Worm (Caenorhabditis elegans) whole organism, young adult: ENCODE measurements around the gene W02H3.3.
A peak's percentile ranks its signal among the peaks of the same experiment; 100 is the strongest.

ENCODE experiments used
- B0336.3 ChIP-seq: fragments of 200-800 bp; sonication (Bioruptor generic); IDR thresholded peaks from 2 replicates; pipeline ENCODE4 v1.3.6; 2022; ENCODE audit warnings: missing genetic modification characterization, missing compliant biosample characterization
- F22D6.2 ChIP-seq: sonication (generic microtip); optimal IDR thresholded peaks from 2 replicates; lab custom pipeline; 2016; ENCODE audit warnings: mild to moderate bottlenecking, missing genetic modification characterization, missing compliant biosample characterization
- F23B12.7 ChIP-seq: sonication (generic microtip); optimal IDR thresholded peaks from 2 replicates; lab custom pipeline; 2017; ENCODE audit warnings: missing genetic modification characterization, mild to moderate bottlenecking, missing compliant biosample characterization, antibody characterized with exemption, moderate library complexity; ENCODE audit not compliant: insufficient read depth
- F33H1.4 ChIP-seq: fragments of 200-800 bp; sonication (Bioruptor generic); IDR thresholded peaks from 2 replicates; pipeline ENCODE4 v1.3.6; 2022; ENCODE audit warnings: missing genetic modification reagents, missing genetic modification characterization, missing compliant biosample characterization
- F49E8.2 ChIP-seq: sonication (generic microtip); optimal IDR thresholded peaks from 3 replicates; lab custom pipeline; 2017; ENCODE audit warnings: missing genetic modification characterization, mild to moderate bottlenecking, missing compliant biosample characterization, antibody characterized with exemption, moderate library complexity; ENCODE audit not compliant: insufficient read depth
- K12H6.12 ChIP-seq: fragments of 200-800 bp; sonication (Bioruptor generic); optimal IDR thresholded peaks from 2 replicates; lab custom pipeline; 2018; ENCODE audit warnings: mild to moderate bottlenecking, missing genetic modification characterization, missing compliant biosample characterization
- T26A5.8 ChIP-seq: sonication (generic microtip); optimal IDR thresholded peaks from 2 replicates; lab custom pipeline; 2016; ENCODE audit warnings: missing genetic modification characterization, missing compliant biosample characterization
- Y53G8AR.9 ChIP-seq: fragments of 200-800 bp; sonication (Bioruptor generic); conservative IDR thresholded peaks from 2 replicates; pipeline ENCODE4 v1.3.6; 2022; ENCODE audit warnings: missing genetic modification reagents, missing genetic modification characterization, missing compliant biosample characterization
- bed-1 ChIP-seq: fragments of 200-800 bp; sonication (Bioruptor generic); IDR thresholded peaks from 2 replicates; pipeline ENCODE4 v1.3.6; 2022; ENCODE audit warnings: missing genetic modification reagents, missing genetic modification characterization, missing compliant biosample characterization
- ccch-3 ChIP-seq: fragments of 200-800 bp; sonication (Bioruptor generic); optimal IDR thresholded peaks from 2 replicates; lab custom pipeline; 2018; ENCODE audit warnings: mild to moderate bottlenecking, missing genetic modification characterization, missing compliant biosample characterization
- cebp-1 ChIP-seq, 2 experiments: fragments of 200-800 bp in 1 of 2; sonication (Bioruptor generic) in 1 of 2; sonication (generic microtip) in 1 of 2; IDR thresholded peaks in 1 of 2; optimal IDR thresholded peaks in 1 of 2; 2 replicates each; pipeline versions ENCODE4 v1.3.6 to Lab custom; 2017 to 2022; ENCODE audit warnings: missing compliant biosample characterization in 2 of 2, missing genetic modification characterization in 2 of 2, mild to moderate bottlenecking in 1 of 2, missing genetic modification reagents in 1 of 2, moderate library complexity in 1 of 2
- ceh-40 ChIP-seq: fragments of 200-800 bp; sonication (Bioruptor generic); IDR thresholded peaks from 2 replicates; pipeline ENCODE4 v1.3.6; 2022; ENCODE audit warnings: missing genetic modification characterization, missing compliant biosample characterization
- dox-1 ChIP-seq: fragments of 200-800 bp; sonication (Bioruptor generic); IDR thresholded peaks from 2 replicates; pipeline ENCODE4 v1.3.6; 2022; ENCODE audit warnings: missing genetic modification reagents, missing genetic modification characterization, missing compliant biosample characterization
- hlh-26 ChIP-seq: fragments of 200-800 bp; sonication (Bioruptor generic); conservative IDR thresholded peaks from 2 replicates; pipeline ENCODE4 v1.3.6; 2022; ENCODE audit warnings: missing genetic modification reagents, missing genetic modification characterization, missing compliant biosample characterization
- hmg-1.2 ChIP-seq: fragments of 200-800 bp; sonication (Bioruptor generic); IDR thresholded peaks from 2 replicates; pipeline ENCODE4 v1.3.6; 2022; ENCODE audit warnings: missing genetic modification reagents, missing genetic modification characterization, missing compliant biosample characterization
- lin-26 ChIP-seq: fragments of 200-800 bp; sonication (Bioruptor generic); IDR thresholded peaks from 2 replicates; pipeline ENCODE4 v1.3.6; 2022; ENCODE audit warnings: missing genetic modification reagents, missing genetic modification characterization, missing compliant biosample characterization
- lin-40 ChIP-seq: sonication (generic microtip); optimal IDR thresholded peaks from 2 replicates; lab custom pipeline; 2016; ENCODE audit warnings: missing genetic modification characterization, mild to moderate bottlenecking, missing compliant biosample characterization, missing genotype, missing genetic modification reagents
- madf-3 ChIP-seq: fragments of 200-800 bp; sonication (Bioruptor generic); IDR thresholded peaks from 2 replicates; pipeline ENCODE4 v1.3.6; 2022; ENCODE audit warnings: missing genetic modification reagents, missing genetic modification characterization, missing compliant biosample characterization
- madf-8 ChIP-seq: fragments of 200-800 bp; sonication (Bioruptor generic); conservative IDR thresholded peaks from 2 replicates; pipeline ENCODE4 v1.3.6; 2022; ENCODE audit warnings: missing genetic modification reagents, missing genetic modification characterization, missing compliant biosample characterization
- mel-28 ChIP-seq: sonication (generic microtip); optimal IDR thresholded peaks from 2 replicates; lab custom pipeline; 2016; ENCODE audit warnings: borderline replicate concordance, mild to moderate bottlenecking, missing genetic modification characterization, missing compliant biosample characterization
- nhr-120 ChIP-seq: fragments of 200-800 bp; sonication (Bioruptor generic); IDR thresholded peaks from 2 replicates; pipeline ENCODE4 v1.3.6; 2022; ENCODE audit warnings: missing genetic modification characterization, missing compliant biosample characterization
- nhr-80 ChIP-seq: sonication (generic microtip); optimal IDR thresholded peaks from 2 replicates; lab custom pipeline; 2016; ENCODE audit warnings: missing genetic modification characterization, missing compliant biosample characterization
- nhr-90 ChIP-seq: sonication (generic microtip); optimal IDR thresholded peaks from 2 replicates; lab custom pipeline; 2016; ENCODE audit warnings: missing genotype, mild to moderate bottlenecking, missing genetic modification characterization, missing compliant biosample characterization
- sdz-38 ChIP-seq: sonication (generic microtip); optimal IDR thresholded peaks from 2 replicates; lab custom pipeline; 2016; ENCODE audit warnings: missing genotype, missing genetic modification characterization, missing compliant biosample characterization
- snpc-1.1 ChIP-seq: sonication (generic microtip); optimal IDR thresholded peaks from 2 replicates; lab custom pipeline; 2017; ENCODE audit warnings: missing genetic modification characterization, mild to moderate bottlenecking, missing compliant biosample characterization, antibody characterized with exemption, moderate library complexity, missing genotype, missing genetic modification reagents; ENCODE audit not compliant: insufficient read depth
- snpc-4 ChIP-seq, 5 experiments: fragments of 150-350 bp in 1 of 5; sonication (generic microtip) in 4 of 5; optimal IDR thresholded peaks; 2 replicates each; lab custom pipeline; 2014 to 2018; ENCODE audit warnings: missing genetic modification characterization in 5 of 5, missing biosample characterization in 3 of 5, antibody characterized with exemption in 2 of 5, mild to moderate bottlenecking in 2 of 5, missing compliant biosample characterization in 2 of 5, missing genotype in 2 of 5, moderate library complexity in 2 of 5, missing genetic modification reagents in 1 of 5
- tbp1 ChIP-seq: fragments of 200-800 bp; sonication (Bioruptor generic); optimal IDR thresholded peaks from 2 replicates; lab custom pipeline; 2018; ENCODE audit warnings: mild to moderate bottlenecking, missing genetic modification characterization, missing compliant biosample characterization
- tlf-1 ChIP-seq: fragments of 200-800 bp; sonication (Bioruptor generic); optimal IDR thresholded peaks from 2 replicates; lab custom pipeline; 2018; ENCODE audit warnings: mild to moderate bottlenecking, missing genetic modification characterization, missing compliant biosample characterization
- unc-130 ChIP-seq: sonication (generic microtip); optimal IDR thresholded peaks from 2 replicates; lab custom pipeline; 2016; ENCODE audit warnings: missing genetic modification reagents, missing genetic modification characterization, missing compliant biosample characterization
- xnd-1 ChIP-seq: sonication (generic microtip); optimal IDR thresholded peaks from 2 replicates; lab custom pipeline; 2016; ENCODE audit warnings: missing genotype, missing genetic modification reagents, missing genetic modification characterization, missing compliant biosample characterization
- ztf-3 ChIP-seq: fragments of 200-800 bp; sonication (Bioruptor generic); optimal IDR thresholded peaks from 2 replicates; lab custom pipeline; 2018; ENCODE audit warnings: mild to moderate bottlenecking, missing genetic modification characterization, missing compliant biosample characterization

The W02H3.3 gene

DNA sequence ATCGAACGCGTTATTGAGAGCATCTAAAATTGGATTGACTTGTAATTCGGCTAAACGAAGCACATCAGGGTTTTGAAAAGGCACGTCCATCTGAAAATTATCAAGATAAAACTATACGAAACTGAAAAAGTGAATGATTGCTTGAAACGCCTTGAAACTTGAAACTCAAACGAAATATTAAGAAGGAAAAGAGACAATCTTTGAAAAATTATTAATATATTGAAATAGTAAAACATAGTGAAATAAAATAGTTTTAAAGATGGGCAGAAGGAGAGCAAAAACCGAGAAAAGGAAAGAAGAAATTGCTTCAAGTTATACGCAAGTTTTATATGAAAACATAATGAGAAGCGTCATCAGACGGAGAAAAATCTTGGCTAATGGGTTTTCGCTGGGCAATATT lies at the start of gene W02H3.3:
Gene W02H3.3, minus strand, starts transcription at position 101 of the 400 bp plus-strand sequence.
- TF ChIP-seq bed-1: no peak

ce11 chrX:11137632-11138031 lies 39.6 kb upstream of the W02H3.3 start:
- TF ChIP-seq dox-1 (GFP tag; lab: Robert Waterston, UW): no peak
- TF ChIP-seq madf-3: no peak
- TF ChIP-seq K12H6.12: no peak
- no peak for TF ChIP-seq ceh-40 (GFP tag; lab: Robert Waterston, UW)
- no peak for TF ChIP-seq xnd-1 (tag; lab: Kevin White, UChicago)
- TF ChIP-seq ztf-3: no peak
- no peak for TF ChIP-seq nhr-90 (tag; lab: Kevin White, UChicago)
- TF ChIP-seq, all 124 proteins: peak for 0

DNA sequence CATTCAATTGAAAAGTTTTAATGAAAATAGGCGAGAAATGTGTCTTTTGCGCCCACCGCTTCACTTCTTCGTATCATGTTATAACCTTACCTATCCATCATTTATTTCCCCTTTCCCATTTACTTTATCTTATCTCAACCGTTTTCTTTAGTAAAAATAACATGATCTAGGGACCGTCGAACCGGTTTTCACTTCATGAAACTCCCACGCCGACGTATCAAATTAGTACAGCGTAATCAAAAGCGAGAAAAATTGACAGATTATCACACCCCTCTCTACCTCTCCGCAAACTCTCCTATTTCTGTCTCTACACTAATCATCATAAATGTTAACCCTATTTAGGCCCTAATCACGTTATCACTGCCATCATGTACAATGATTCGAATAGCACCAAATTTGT lies 39.0 kb upstream of the W02H3.3 start:
- no peak for TF ChIP-seq tlf-1
- no peak for TF ChIP-seq hlh-26 (GFP tag; lab: Robert Waterston, UW)
- no peak for TF ChIP-seq F22D6.2 (tag; lab: Kevin White, UChicago)
- TF ChIP-seq B0336.3 (GFP tag; lab: Robert Waterston, UW): no peak
- TF ChIP-seq snpc-1.1: no peak
- TF ChIP-seq ccch-3 (GFP tag; lab: Kevin White, UChicago): no peak
- TF ChIP-seq snpc-4 (GFP tag; optimal IDR thresholded peaks at IDR 0.05; lab: Kevin White, UChicago): no peak
- TF ChIP-seq snpc-4 (tag; optimal IDR thresholded peaks at IDR 0.05; lab: Kevin White, UChicago): no peak
- no peak for TF ChIP-seq T26A5.8
- TF ChIP-seq nhr-90 (tag; lab: Kevin White, UChicago): no peak
- no peak for TF ChIP-seq tbp1 (GFP tag; lab: Kevin White, UChicago)
- no peak for TF ChIP-seq lin-40 (tag; lab: Kevin White, UChicago)
- no peak for TF ChIP-seq cebp-1 (GFP tag; IDR thresholded peaks at IDR 0.05; lab: Robert Waterston, UW)
- TF ChIP-seq cebp-1 (tag; optimal IDR thresholded peaks at IDR 0.05; lab: Kevin White, UChicago): no peak
- no peak for TF ChIP-seq F49E8.2 (tag; lab: Kevin White, UChicago)
- TF ChIP-seq F23B12.7 (tag; lab: Kevin White, UChicago): no peak
- TF ChIP-seq ceh-40 (GFP tag; lab: Robert Waterston, UW): no peak
- no peak for TF ChIP-seq F33H1.4 (GFP tag; lab: Robert Waterston, UW)
- TF ChIP-seq Y53G8AR.9 (GFP tag; lab: Robert Waterston, UW): no peak
- TF ChIP-seq, all 124 proteins: peak for 0

- no peak for TF ChIP-seq ccch-3 (GFP tag; lab: Kevin White, UChicago)
- no peak for TF ChIP-seq sdz-38 (tag; lab: Kevin White, UChicago)
- no peak for TF ChIP-seq snpc-1.1
- TF ChIP-seq lin-26 (GFP tag; lab: Robert Waterston, UW): no peak
- no peak for TF ChIP-seq madf-8 (GFP tag; lab: Robert Waterston, UW)
- no peak for TF ChIP-seq hmg-1.2 (GFP tag; lab: Robert Waterston, UW)
- no peak for TF ChIP-seq F49E8.2 (tag; lab: Kevin White, UChicago)
- TF ChIP-seq, all 124 proteins: peak for 0
Observed at ce11 chrX:11134750-11135394, 36.9 kb upstream of the W02H3.3 start.

DNA sequence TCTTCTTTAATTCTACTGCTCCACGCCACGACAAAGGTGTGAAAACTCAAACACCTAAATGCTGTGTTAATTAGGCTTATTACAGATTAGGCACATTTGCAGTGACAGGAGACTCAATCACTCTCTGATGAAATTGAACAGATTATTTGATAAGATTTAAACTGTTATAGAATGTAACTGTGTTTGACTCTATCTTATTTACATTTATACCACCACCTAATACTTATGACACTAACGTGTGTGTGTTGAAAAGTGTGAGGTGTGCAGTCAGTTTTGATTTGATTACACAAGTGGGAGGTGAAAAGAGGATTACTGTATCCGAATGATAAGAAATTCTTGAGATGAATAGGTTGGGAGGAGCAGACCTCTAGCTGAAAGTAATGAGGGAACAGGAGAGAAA lies 34.3 kb upstream of the W02H3.3 start:
- TF ChIP-seq unc-130 (GFP tag; lab: Kevin White, UChicago) (no peak), nhr-90 (tag; lab: Kevin White, UChicago) (no peak), nhr-80 (tag; lab: Kevin White, UChicago) (peak; percentile 27), tlf-1 (no peak), ceh-40 (GFP tag; lab: Robert Waterston, UW) (no peak), nhr-120 (no peak), mel-28 (tag; lab: Kevin White, UChicago) (no peak)
